Fruit fly (Drosophila melanogaster) whole organism, prepupa: Measurements from ENCODE around the gene Kah.

Experiments used
- Blimp-1 ChIP-seq: fragments of 200-800 bp; sonication (Bioruptor generic); optimal IDR thresholded peaks from 3 replicates; lab custom pipeline; 2017; ENCODE audit warnings: missing biosample characterization, missing genetic modification characterization, mild to moderate bottlenecking, moderate library complexity, missing genetic modification reagents
- CG11762 ChIP-seq: fragments of 200-800 bp; sonication (Bioruptor generic); optimal IDR thresholded peaks from 3 replicates; lab custom pipeline; 2016; ENCODE audit warnings: missing biosample characterization, missing genetic modification characterization; ENCODE audit not compliant: insufficient read depth
- CG11902 ChIP-seq: fragments of 200-800 bp; sonication (Bioruptor generic); optimal IDR thresholded peaks from 3 replicates; lab custom pipeline; 2016; ENCODE audit warnings: missing biosample characterization, missing genetic modification characterization
- CG15336 ChIP-seq: fragments of 200-800 bp; sonication (Bioruptor generic); IDR thresholded peaks from 2 replicates; pipeline ENCODE4 v1.3.6; 2022; ENCODE audit warnings: missing biosample characterization, missing genetic modification characterization
- CG1621 ChIP-seq: fragments of 200-800 bp; sonication (Bioruptor generic); optimal IDR thresholded peaks from 3 replicates; lab custom pipeline; 2018; ENCODE audit warnings: missing biosample characterization, mild to moderate bottlenecking, missing genetic modification characterization
- CG16779 ChIP-seq: fragments of 200-800 bp; sonication (Bioruptor generic); optimal IDR thresholded peaks from 3 replicates; lab custom pipeline; 2017; ENCODE audit warnings: missing biosample characterization, mild to moderate bottlenecking, missing genetic modification characterization
- CG31627 ChIP-seq: fragments of 200-800 bp; sonication (Bioruptor generic); optimal IDR thresholded peaks from 3 replicates; lab custom pipeline; 2016; ENCODE audit warnings: missing biosample characterization, missing genetic modification characterization
- CG32006 ChIP-seq: fragments of 200-800 bp; sonication (Bioruptor generic); optimal IDR thresholded peaks from 3 replicates; lab custom pipeline; 2017; ENCODE audit warnings: missing biosample characterization, mild to moderate bottlenecking, missing genetic modification characterization
- CG3919 ChIP-seq: fragments of 200-800 bp; sonication (Bioruptor generic); optimal IDR thresholded peaks from 3 replicates; lab custom pipeline; 2016; ENCODE audit warnings: missing biosample characterization, missing genetic modification characterization
- CG4318 ChIP-seq: fragments of 200-800 bp; sonication (Bioruptor generic); optimal IDR thresholded peaks from 3 replicates; lab custom pipeline; 2017; ENCODE audit warnings: missing biosample characterization, mild to moderate bottlenecking, missing genetic modification characterization
- CG6163 ChIP-seq: fragments of 200-800 bp; sonication (Bioruptor generic); IDR thresholded peaks from 3 replicates; pipeline ENCODE4 v1.3.6; 2022; ENCODE audit warnings: missing biosample characterization, missing genetic modification characterization
- CG6276 ChIP-seq: fragments of 200-800 bp; sonication (Bioruptor generic); optimal IDR thresholded peaks from 2 replicates; lab custom pipeline; 2017; ENCODE audit warnings: missing biosample characterization, mild to moderate bottlenecking, missing genetic modification characterization
- CG6808 ChIP-seq: fragments of 200-800 bp; sonication (Bioruptor generic); optimal IDR thresholded peaks from 3 replicates; lab custom pipeline; 2017; ENCODE audit warnings: missing biosample characterization, missing genetic modification characterization, mild to moderate bottlenecking, moderate library complexity, missing genetic modification reagents
- CG6854 ChIP-seq: fragments of 200-800 bp; sonication (Bioruptor generic); optimal IDR thresholded peaks from 2 replicates; lab custom pipeline; 2017; ENCODE audit warnings: missing biosample characterization, mild to moderate bottlenecking, missing genetic modification characterization
- CG8632 ChIP-seq: fragments of 200-800 bp; sonication (Bioruptor generic); optimal IDR thresholded peaks from 3 replicates; lab custom pipeline; 2016; ENCODE audit warnings: missing biosample characterization, missing genetic modification characterization
- CG9139 ChIP-seq: fragments of 200-800 bp; sonication (Bioruptor generic); optimal IDR thresholded peaks from 3 replicates; lab custom pipeline; 2017; ENCODE audit warnings: missing biosample characterization, mild to moderate bottlenecking, missing genetic modification characterization
- Eip75B ChIP-seq: fragments of 200-800 bp; sonication (Bioruptor generic); optimal IDR thresholded peaks from 3 replicates; lab custom pipeline; 2016; ENCODE audit warnings: missing biosample characterization, missing genetic modification characterization
- Eip78C ChIP-seq: fragments of 200-800 bp; sonication (Bioruptor generic); peaks from one replicate; lab custom pipeline; 2016; ENCODE audit warnings: missing biosample characterization, missing genetic modification characterization
- Ets96B ChIP-seq: fragments of 200-800 bp; optimal IDR thresholded peaks from 2 replicates; lab custom pipeline; 2019; ENCODE audit warnings: missing biosample characterization, mild to moderate bottlenecking, missing genetic modification characterization, moderate library complexity
- Gug ChIP-seq: fragments of 200-800 bp; sonication (Bioruptor generic); IDR thresholded peaks from 2 replicates; pipeline ENCODE4 v1.3.6; 2022; ENCODE audit warnings: missing biosample characterization, missing genetic modification characterization
- Hr38 ChIP-seq: sonication (Bioruptor generic); optimal IDR thresholded peaks from 2 replicates; lab custom pipeline; 2016; ENCODE audit warnings: missing biosample characterization, missing genetic modification characterization
- Hr4 ChIP-seq: fragments of 200-800 bp; sonication (Bioruptor generic); optimal IDR thresholded peaks from 3 replicates; lab custom pipeline; 2016; ENCODE audit warnings: missing biosample characterization, missing genetic modification characterization
- Lpt ChIP-seq: fragments of 200-800 bp; sonication (Bioruptor generic); optimal IDR thresholded peaks from 3 replicates; lab custom pipeline; 2016; ENCODE audit warnings: missing biosample characterization, missing genetic modification characterization
- Met ChIP-seq: fragments of 200-800 bp; sonication (Bioruptor generic); optimal IDR thresholded peaks from 3 replicates; lab custom pipeline; 2016; ENCODE audit warnings: missing biosample characterization, missing genetic modification characterization
- OdsH ChIP-seq: fragments of 200-800 bp; sonication (Bioruptor generic); optimal IDR thresholded peaks from 3 replicates; lab custom pipeline; 2016; ENCODE audit warnings: missing biosample characterization, missing genetic modification characterization
- Smox ChIP-seq: fragments of 200-800 bp; sonication (Bioruptor generic); optimal IDR thresholded peaks from 3 replicates; lab custom pipeline; 2016; ENCODE audit warnings: missing biosample characterization, missing genetic modification characterization
- Sox14 ChIP-seq: fragments of 200-800 bp; sonication (Bioruptor generic); optimal IDR thresholded peaks from 3 replicates; lab custom pipeline; 2016; ENCODE audit warnings: missing biosample characterization, missing genetic modification characterization
- Sox15 ChIP-seq: fragments of 200-800 bp; sonication (Bioruptor generic); optimal IDR thresholded peaks from 3 replicates; lab custom pipeline; 2016; ENCODE audit warnings: missing biosample characterization, missing genetic modification characterization
- achi ChIP-seq: fragments of 200-800 bp; sonication (Bioruptor generic); optimal IDR thresholded peaks from 3 replicates; lab custom pipeline; 2016; ENCODE audit warnings: missing biosample characterization, missing genetic modification characterization
- cyc ChIP-seq: fragments of 200-800 bp; sonication (Bioruptor generic); optimal IDR thresholded peaks from 3 replicates; lab custom pipeline; 2016; ENCODE audit warnings: missing biosample characterization, missing genetic modification characterization
- dac ChIP-seq: fragments of 200-800 bp; sonication (Bioruptor generic); optimal IDR thresholded peaks from 2 replicates; lab custom pipeline; 2017; ENCODE audit warnings: missing biosample characterization, mild to moderate bottlenecking, missing genetic modification characterization
- dsx ChIP-seq: fragments of 200-800 bp; optimal IDR thresholded peaks from 3 replicates; lab custom pipeline; 2019; ENCODE audit warnings: missing biosample characterization, mild to moderate bottlenecking, missing genetic modification characterization, moderate library complexity; ENCODE audit not compliant: poor library complexity, severe bottlenecking
- eg ChIP-seq: fragments of 200-800 bp; sonication (Bioruptor generic); IDR thresholded peaks from 3 replicates; pipeline ENCODE4 v1.3.6; 2022; ENCODE audit warnings: missing biosample characterization, missing genetic modification characterization
- esn ChIP-seq: fragments of 200-800 bp; sonication (Bioruptor generic); optimal IDR thresholded peaks from 2 replicates; lab custom pipeline; 2016; ENCODE audit warnings: missing biosample characterization, mild to moderate bottlenecking, missing genetic modification characterization, moderate library complexity
- fd85E ChIP-seq: fragments of 200-800 bp; sonication (Bioruptor generic); optimal IDR thresholded peaks from 3 replicates; lab custom pipeline; 2016; ENCODE audit warnings: missing biosample characterization, missing genetic modification characterization
- fkh ChIP-seq: fragments of 200-800 bp; sonication (Bioruptor generic); optimal IDR thresholded peaks from 3 replicates; lab custom pipeline; 2017; ENCODE audit warnings: missing biosample characterization, mild to moderate bottlenecking, missing genetic modification characterization, moderate library complexity
- net ChIP-seq: fragments of 200-800 bp; sonication (Bioruptor generic); optimal IDR thresholded peaks from 3 replicates; lab custom pipeline; 2016; ENCODE audit warnings: missing biosample characterization, missing genetic modification characterization
- pdm3 ChIP-seq: fragments of 200-800 bp; sonication (Bioruptor generic); optimal IDR thresholded peaks from 3 replicates; lab custom pipeline; 2016; ENCODE audit warnings: missing biosample characterization, missing genetic modification characterization
- ss ChIP-seq, 2 experiments: fragments of 200-800 bp; sonication (Bioruptor generic); optimal IDR thresholded peaks; 2 replicates in 1 of 2; 3 replicates in 1 of 2; lab custom pipeline; 2017 to 2018; ENCODE audit warnings: mild to moderate bottlenecking in 2 of 2, missing biosample characterization in 2 of 2, missing genetic modification characterization in 2 of 2, moderate library complexity in 1 of 2
- svp ChIP-seq: fragments of 200-800 bp; sonication (Bioruptor generic); peaks from one replicate; lab custom pipeline; 2016; ENCODE audit warnings: missing biosample characterization, missing genetic modification characterization
- topi ChIP-seq: fragments of 200-800 bp; sonication (Bioruptor generic); optimal IDR thresholded peaks from 3 replicates; lab custom pipeline; 2016; ENCODE audit warnings: missing biosample characterization, missing genetic modification characterization
- vri ChIP-seq: fragments of 200-800 bp; sonication (Bioruptor generic); optimal IDR thresholded peaks from 3 replicates; lab custom pipeline; 2016; ENCODE audit warnings: missing biosample characterization, mild to moderate bottlenecking, missing genetic modification characterization

The Kah gene

DNA sequence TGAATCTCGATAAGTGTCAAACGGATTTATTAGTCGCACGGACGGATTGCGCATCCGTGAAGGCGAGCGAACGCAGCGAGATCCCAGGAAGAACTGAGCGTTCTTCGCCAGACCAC lies at the start of gene Kah:
TSS of gene Kah (minus strand) at position 101 of the 116 bp plus-strand sequence.
- TF ChIP-seq pdm3 (GFP tag; lab: Kevin White, UChicago) (no peak), CG8632 (GFP tag; lab: Kevin White, UChicago) (no peak), Met (GFP tag; lab: Kevin White, UChicago) (no peak), CG6276 (GFP tag; lab: Kevin White, UChicago) (no peak), Lpt (GFP tag; lab: Kevin White, UChicago) (no peak), fkh (GFP tag; lab: Kevin White, UChicago) (no peak), cyc (no peak), Sox15 (GFP tag; lab: Kevin White, UChicago) (no peak), topi (no peak), CG11902 (GFP tag; lab: Kevin White, UChicago) (no peak), dac (GFP tag; lab: Kevin White, UChicago) (no peak), OdsH (GFP tag; lab: Kevin White, UChicago) (no peak), CG6808 (no peak), Blimp-1 (GFP tag; lab: Kevin White, UChicago) (no peak), CG4318 (GFP tag; lab: Kevin White, UChicago) (no peak), Eip78C (no peak), CG3919 (GFP tag; lab: Kevin White, UChicago) (no peak), vri (no peak)

DNA sequence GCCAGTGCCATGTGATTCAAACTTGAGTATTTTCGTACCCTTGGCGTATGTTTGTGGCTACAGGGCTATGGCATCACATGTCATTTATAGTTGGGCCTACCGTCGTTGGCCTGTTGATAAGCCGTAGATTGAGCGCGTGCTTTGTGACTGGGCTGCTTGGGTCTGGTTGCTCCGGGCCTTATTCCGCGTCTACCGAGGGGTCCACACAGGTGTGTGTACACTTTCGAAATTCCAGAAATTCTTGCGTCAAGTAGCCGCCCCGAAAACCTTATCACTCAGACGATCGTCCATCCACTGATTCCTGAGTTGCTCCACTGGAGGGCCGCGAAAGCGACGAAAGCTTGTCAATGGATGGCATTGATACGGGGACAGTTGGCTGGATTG lies 48.9 kb upstream of the Kah start:
- peak; percentile 16 for TF ChIP-seq fkh (GFP tag; lab: Kevin White, UChicago)
- TF ChIP-seq Eip78C = peak; percentile 26
- no peak for TF ChIP-seq fd85E (GFP tag; lab: Kevin White, UChicago)
- TF ChIP-seq topi = no peak

DNA sequence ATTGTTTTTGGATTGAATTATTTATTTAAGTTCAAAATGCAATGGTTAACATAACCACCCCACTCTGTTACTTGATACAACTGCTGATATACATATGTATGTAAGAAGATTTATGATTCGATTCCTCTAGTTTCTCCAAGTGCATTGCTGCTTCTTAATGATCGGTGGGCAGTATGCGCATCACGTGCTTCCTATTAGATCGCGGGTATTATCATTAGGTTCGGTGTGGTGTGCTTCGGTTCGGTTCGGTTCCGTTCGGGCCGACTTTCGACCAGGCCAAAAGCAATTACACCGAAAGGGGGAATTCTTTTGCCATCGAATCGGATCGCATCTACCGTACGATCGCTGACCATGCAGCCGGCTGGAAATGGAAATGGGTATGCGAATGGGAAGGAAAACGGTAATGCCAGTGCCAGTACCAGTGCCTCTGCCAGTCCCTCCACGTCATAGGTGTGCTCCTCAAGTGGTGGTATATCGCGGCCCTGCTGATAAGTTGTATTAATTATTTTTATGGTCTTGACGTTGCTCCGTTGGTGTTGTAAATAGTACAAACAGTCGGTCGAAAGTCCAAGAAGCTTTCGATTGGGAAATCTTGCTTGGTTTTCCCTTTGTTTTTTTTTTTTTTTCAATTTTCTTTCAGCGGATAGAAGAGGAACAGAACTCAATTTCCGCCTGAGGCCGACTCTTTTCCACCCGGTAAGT lies 48.4 kb upstream of the Kah start:
- TF ChIP-seq CG6163 (GFP tag; lab: Robert Waterston, UW) (peak; percentile 55; the same call in 2 of the 3 replicates), Hr4 (GFP tag; lab: Kevin White, UChicago) (peak; percentile 6), CG6276 (GFP tag; lab: Kevin White, UChicago) (peak; percentile 3), dsx (GFP tag; lab: Kevin White, UChicago) (no peak), eg (GFP tag; lab: Robert Waterston, UW) (peak; percentile 28; the same call in 1 of the 3 replicates), achi (GFP tag; lab: Kevin White, UChicago) (peak; percentile 13), CG32006 (peak; percentile 64), fd85E (GFP tag; lab: Kevin White, UChicago) (no peak), CG15336 (GFP tag; lab: Robert Waterston, UW) (peak; percentile 66), Sox14 (GFP tag; lab: Kevin White, UChicago) (peak; percentile 24), CG4318 (GFP tag; lab: Kevin White, UChicago) (peak; percentile 20), svp (GFP tag; lab: Kevin White, UChicago) (peak; percentile 35), Eip78C (no peak)

DNA sequence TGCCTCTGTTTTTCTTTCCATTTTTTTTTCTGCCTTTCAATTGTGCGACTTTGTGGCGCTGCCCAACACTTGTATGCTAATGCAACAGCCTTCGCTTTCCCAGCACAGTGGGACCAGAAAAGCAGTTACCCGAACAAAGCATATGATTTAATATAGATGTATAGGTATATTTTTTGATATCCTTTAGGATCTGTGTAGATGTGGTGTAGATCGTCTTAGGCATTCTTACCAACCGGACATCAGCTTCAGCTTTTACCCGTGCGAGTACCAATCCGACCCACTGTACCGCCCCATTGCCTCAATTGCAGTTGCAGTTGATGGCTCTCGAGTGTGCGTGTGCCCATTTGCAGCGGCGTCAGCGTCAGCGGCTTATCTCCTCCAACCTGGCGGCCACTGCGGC lies 47.4 kb upstream of the Kah start:
- peak; percentile 71 for TF ChIP-seq CG1621 (tag; lab: Kevin White, UChicago)
- TF ChIP-seq CG9139 (GFP tag; lab: Kevin White, UChicago) = no peak
- peak; percentile 99 for TF ChIP-seq CG15336 (GFP tag; lab: Robert Waterston, UW)
- peak; percentile 48 for TF ChIP-seq Smox
- TF ChIP-seq Sox14 (GFP tag; lab: Kevin White, UChicago) = peak; percentile 90
- peak; percentile 93 for TF ChIP-seq pdm3 (GFP tag; lab: Kevin White, UChicago)
- TF ChIP-seq dac (GFP tag; lab: Kevin White, UChicago) = peak; percentile 98
- TF ChIP-seq CG11762 (GFP tag; lab: Kevin White, UChicago) = peak; percentile 79
- TF ChIP-seq CG6854 (GFP tag; lab: Kevin White, UChicago) = no peak
- TF ChIP-seq CG32006 = peak; percentile 99
- TF ChIP-seq OdsH (GFP tag; lab: Kevin White, UChicago) = peak; percentile 94
- TF ChIP-seq CG16779 (tag; lab: Kevin White, UChicago) = peak; percentile 81
- peak; percentile 64 for TF ChIP-seq CG6808
- peak; percentile 97 for TF ChIP-seq Gug (GFP tag; lab: Robert Waterston, UW)
- peak; percentile 97 for TF ChIP-seq CG6276 (GFP tag; lab: Kevin White, UChicago)
- TF ChIP-seq Lpt (GFP tag; lab: Kevin White, UChicago) = peak; percentile 97
- TF ChIP-seq Sox15 (GFP tag; lab: Kevin White, UChicago) = peak; percentile 66
- TF ChIP-seq CG31627 (GFP tag; lab: Kevin White, UChicago) = peak; percentile 65
- peak; percentile 49 for TF ChIP-seq fd85E (GFP tag; lab: Kevin White, UChicago)
- peak; percentile 66 for TF ChIP-seq esn (GFP tag; lab: Kevin White, UChicago)
- TF ChIP-seq cyc = peak; percentile 66
- no peak for TF ChIP-seq fkh (GFP tag; lab: Kevin White, UChicago)
- peak; percentile 38 to 52 for TF ChIP-seq ss (GFP tag; optimal IDR thresholded peaks at IDR 0.05; lab: Kevin White, UChicago)
- peak; percentile 83 for TF ChIP-seq Eip75B (GFP tag; lab: Kevin White, UChicago)
- peak; percentile 93 for TF ChIP-seq net
- TF ChIP-seq topi = peak; percentile 63
- TF ChIP-seq eg (GFP tag; lab: Robert Waterston, UW) = peak; percentile 99
- peak; percentile 99 for TF ChIP-seq Hr4 (GFP tag; lab: Kevin White, UChicago)
- TF ChIP-seq CG6163 (GFP tag; lab: Robert Waterston, UW) = peak; percentile 97
- peak; percentile 72 for TF ChIP-seq Hr38 (GFP tag; lab: Kevin White, UChicago)
- TF ChIP-seq Ets96B = peak; percentile 75
